Fruit fly (Drosophila melanogaster) whole organism, prepupa: ENCODE data around the gene PIG-K.

Source experiments
- Blimp-1 ChIP-seq: fragments of 200-800 bp; sonication (Bioruptor generic); optimal IDR thresholded peaks from 3 replicates; lab custom pipeline; 2017; ENCODE audit warnings: missing biosample characterization, missing genetic modification characterization, mild to moderate bottlenecking, moderate library complexity, missing genetic modification reagents
- CG10669 ChIP-seq: fragments of 200-800 bp; sonication (Bioruptor generic); optimal IDR thresholded peaks from 3 replicates; lab custom pipeline; 2018; ENCODE audit warnings: missing biosample characterization, mild to moderate bottlenecking, missing genetic modification characterization, moderate library complexity
- CG11294 ChIP-seq: fragments of 200-800 bp; sonication (Bioruptor generic); IDR thresholded peaks from 2 replicates; pipeline ENCODE4 v1.3.6; 2022; ENCODE audit warnings: missing biosample characterization, missing genetic modification characterization
- CG11762 ChIP-seq: fragments of 200-800 bp; sonication (Bioruptor generic); optimal IDR thresholded peaks from 3 replicates; lab custom pipeline; 2016; ENCODE audit warnings: missing biosample characterization, missing genetic modification characterization; ENCODE audit not compliant: insufficient read depth
- CG11902 ChIP-seq: fragments of 200-800 bp; sonication (Bioruptor generic); optimal IDR thresholded peaks from 3 replicates; lab custom pipeline; 2016; ENCODE audit warnings: missing biosample characterization, missing genetic modification characterization
- CG15336 ChIP-seq: fragments of 200-800 bp; sonication (Bioruptor generic); IDR thresholded peaks from 2 replicates; pipeline ENCODE4 v1.3.6; 2022; ENCODE audit warnings: missing biosample characterization, missing genetic modification characterization
- CG1621 ChIP-seq: fragments of 200-800 bp; sonication (Bioruptor generic); optimal IDR thresholded peaks from 3 replicates; lab custom pipeline; 2018; ENCODE audit warnings: missing biosample characterization, mild to moderate bottlenecking, missing genetic modification characterization
- CG16779 ChIP-seq: fragments of 200-800 bp; sonication (Bioruptor generic); optimal IDR thresholded peaks from 3 replicates; lab custom pipeline; 2017; ENCODE audit warnings: missing biosample characterization, mild to moderate bottlenecking, missing genetic modification characterization
- CG3032 ChIP-seq: fragments of 200-800 bp; optimal IDR thresholded peaks from 2 replicates; lab custom pipeline; 2019; ENCODE audit warnings: missing biosample characterization, mild to moderate bottlenecking, missing genetic modification characterization, moderate library complexity
- CG34406 ChIP-seq: fragments of 200-800 bp; sonication (Bioruptor generic); optimal IDR thresholded peaks from 3 replicates; lab custom pipeline; 2016; ENCODE audit warnings: missing biosample characterization, missing genetic modification characterization
- CG6163 ChIP-seq: fragments of 200-800 bp; sonication (Bioruptor generic); IDR thresholded peaks from 3 replicates; pipeline ENCODE4 v1.3.6; 2022; ENCODE audit warnings: missing biosample characterization, missing genetic modification characterization
- CG6792 ChIP-seq: fragments of 200-800 bp; sonication (Bioruptor generic); optimal IDR thresholded peaks from 3 replicates; lab custom pipeline; 2016; ENCODE audit warnings: missing biosample characterization, missing genetic modification characterization
- CG6854 ChIP-seq: fragments of 200-800 bp; sonication (Bioruptor generic); optimal IDR thresholded peaks from 2 replicates; lab custom pipeline; 2017; ENCODE audit warnings: missing biosample characterization, mild to moderate bottlenecking, missing genetic modification characterization
- CG8119 ChIP-seq: fragments of 200-800 bp; sonication (Bioruptor generic); IDR thresholded peaks from 3 replicates; pipeline ENCODE4 v1.3.6; 2022; ENCODE audit warnings: missing biosample characterization, missing genetic modification characterization
- CG8319 ChIP-seq: fragments of 200-800 bp; sonication (Bioruptor generic); optimal IDR thresholded peaks from 3 replicates; lab custom pipeline; 2016; ENCODE audit warnings: missing biosample characterization, missing genetic modification characterization
- CG9139 ChIP-seq: fragments of 200-800 bp; sonication (Bioruptor generic); optimal IDR thresholded peaks from 3 replicates; lab custom pipeline; 2017; ENCODE audit warnings: missing biosample characterization, mild to moderate bottlenecking, missing genetic modification characterization
- Eip78C ChIP-seq: fragments of 200-800 bp; sonication (Bioruptor generic); peaks from one replicate; lab custom pipeline; 2016; ENCODE audit warnings: missing biosample characterization, missing genetic modification characterization
- Gug ChIP-seq: fragments of 200-800 bp; sonication (Bioruptor generic); IDR thresholded peaks from 2 replicates; pipeline ENCODE4 v1.3.6; 2022; ENCODE audit warnings: missing biosample characterization, missing genetic modification characterization
- Hr38 ChIP-seq: sonication (Bioruptor generic); optimal IDR thresholded peaks from 2 replicates; lab custom pipeline; 2016; ENCODE audit warnings: missing biosample characterization, missing genetic modification characterization
- Hr39 ChIP-seq: fragments of 200-800 bp; sonication (Bioruptor generic); optimal IDR thresholded peaks from 2 replicates; lab custom pipeline; 2016; ENCODE audit warnings: missing biosample characterization, missing genetic modification characterization
- Hr4 ChIP-seq: fragments of 200-800 bp; sonication (Bioruptor generic); optimal IDR thresholded peaks from 3 replicates; lab custom pipeline; 2016; ENCODE audit warnings: missing biosample characterization, missing genetic modification characterization
- Lpt ChIP-seq: fragments of 200-800 bp; sonication (Bioruptor generic); optimal IDR thresholded peaks from 3 replicates; lab custom pipeline; 2016; ENCODE audit warnings: missing biosample characterization, missing genetic modification characterization
- OdsH ChIP-seq: fragments of 200-800 bp; sonication (Bioruptor generic); optimal IDR thresholded peaks from 3 replicates; lab custom pipeline; 2016; ENCODE audit warnings: missing biosample characterization, missing genetic modification characterization
- Smox ChIP-seq: fragments of 200-800 bp; sonication (Bioruptor generic); optimal IDR thresholded peaks from 3 replicates; lab custom pipeline; 2016; ENCODE audit warnings: missing biosample characterization, missing genetic modification characterization
- achi ChIP-seq: fragments of 200-800 bp; sonication (Bioruptor generic); optimal IDR thresholded peaks from 3 replicates; lab custom pipeline; 2016; ENCODE audit warnings: missing biosample characterization, missing genetic modification characterization
- cyc ChIP-seq: fragments of 200-800 bp; sonication (Bioruptor generic); optimal IDR thresholded peaks from 3 replicates; lab custom pipeline; 2016; ENCODE audit warnings: missing biosample characterization, missing genetic modification characterization
- dsx ChIP-seq: fragments of 200-800 bp; optimal IDR thresholded peaks from 3 replicates; lab custom pipeline; 2019; ENCODE audit warnings: missing biosample characterization, mild to moderate bottlenecking, missing genetic modification characterization, moderate library complexity; ENCODE audit not compliant: poor library complexity, severe bottlenecking
- eg ChIP-seq: fragments of 200-800 bp; sonication (Bioruptor generic); IDR thresholded peaks from 3 replicates; pipeline ENCODE4 v1.3.6; 2022; ENCODE audit warnings: missing biosample characterization, missing genetic modification characterization
- esn ChIP-seq: fragments of 200-800 bp; sonication (Bioruptor generic); optimal IDR thresholded peaks from 2 replicates; lab custom pipeline; 2016; ENCODE audit warnings: missing biosample characterization, mild to moderate bottlenecking, missing genetic modification characterization, moderate library complexity
- fkh ChIP-seq: fragments of 200-800 bp; sonication (Bioruptor generic); optimal IDR thresholded peaks from 3 replicates; lab custom pipeline; 2017; ENCODE audit warnings: missing biosample characterization, mild to moderate bottlenecking, missing genetic modification characterization, moderate library complexity
- lz ChIP-seq: fragments of 200-800 bp; sonication (Bioruptor generic); optimal IDR thresholded peaks from 3 replicates; lab custom pipeline; 2016; ENCODE audit warnings: missing biosample characterization, missing genetic modification characterization
- net ChIP-seq: fragments of 200-800 bp; sonication (Bioruptor generic); optimal IDR thresholded peaks from 3 replicates; lab custom pipeline; 2016; ENCODE audit warnings: missing biosample characterization, missing genetic modification characterization
- ss ChIP-seq, 2 experiments: fragments of 200-800 bp; sonication (Bioruptor generic); optimal IDR thresholded peaks; 2 replicates in 1 of 2; 3 replicates in 1 of 2; lab custom pipeline; 2017 to 2018; ENCODE audit warnings: mild to moderate bottlenecking in 2 of 2, missing biosample characterization in 2 of 2, missing genetic modification characterization in 2 of 2, moderate library complexity in 1 of 2
- svp ChIP-seq: fragments of 200-800 bp; sonication (Bioruptor generic); peaks from one replicate; lab custom pipeline; 2016; ENCODE audit warnings: missing biosample characterization, missing genetic modification characterization
- topi ChIP-seq: fragments of 200-800 bp; sonication (Bioruptor generic); optimal IDR thresholded peaks from 3 replicates; lab custom pipeline; 2016; ENCODE audit warnings: missing biosample characterization, missing genetic modification characterization
- vri ChIP-seq: fragments of 200-800 bp; sonication (Bioruptor generic); optimal IDR thresholded peaks from 3 replicates; lab custom pipeline; 2016; ENCODE audit warnings: missing biosample characterization, mild to moderate bottlenecking, missing genetic modification characterization

PIG-K gene

dm6 chrX:2036800-2037488, 27.8 kb upstream of the PIG-K start (continued):
- TF ChIP-seq CG8319 (GFP tag; lab: Kevin White, UChicago) (no peak), esn (GFP tag; lab: Kevin White, UChicago) (peak; percentile 61), Hr38 (GFP tag; lab: Kevin White, UChicago) (no peak), Eip78C (GFP tag; lab: Kevin White, UChicago) (peak; percentile 81), CG6163 (GFP tag; lab: Robert Waterston, UW) (no peak), topi (GFP tag; lab: Kevin White, UChicago) (peak; percentile 40), CG1621 (tag; lab: Kevin White, UChicago) (no peak), Gug (no peak), Blimp-1 (GFP tag; lab: Kevin White, UChicago) (peak; percentile 7), net (GFP tag; lab: Kevin White, UChicago) (no peak), cyc (GFP tag; lab: Kevin White, UChicago) (peak; percentile 21), Hr39 (peak; percentile 28), Hr4 (GFP tag; lab: Kevin White, UChicago) (peak; percentile 59), achi (GFP tag; lab: Kevin White, UChicago) (peak; percentile 8), CG11762 (GFP tag; lab: Kevin White, UChicago) (no peak), CG10669 (no peak), fkh (GFP tag; lab: Kevin White, UChicago) (no peak), CG9139 (no peak), ss (GFP tag; optimal IDR thresholded peaks at IDR 0.05; lab: Kevin White, UChicago) (no peak), CG16779 (no peak), CG11902 (GFP tag; lab: Kevin White, UChicago) (no peak), CG15336 (GFP tag; lab: Robert Waterston, UW) (peak; percentile 24; the same call in 1 of the 2 replicates), CG34406 (GFP tag; lab: Kevin White, UChicago) (peak; percentile 3), OdsH (GFP tag; lab: Kevin White, UChicago) (peak; percentile 34), vri (GFP tag; lab: Kevin White, UChicago) (no peak), CG8119 (GFP tag; lab: Robert Waterston, UW) (peak; percentile 38; the same call in 1 of the 3 replicates), dsx (GFP tag; lab: Kevin White, UChicago) (no peak), CG6854 (GFP tag; lab: Kevin White, UChicago) (peak; percentile 38), CG3032 (tag; lab: Kevin White, UChicago) (no peak)
- TF ChIP-seq, all 60 proteins: peak for 30

DNA sequence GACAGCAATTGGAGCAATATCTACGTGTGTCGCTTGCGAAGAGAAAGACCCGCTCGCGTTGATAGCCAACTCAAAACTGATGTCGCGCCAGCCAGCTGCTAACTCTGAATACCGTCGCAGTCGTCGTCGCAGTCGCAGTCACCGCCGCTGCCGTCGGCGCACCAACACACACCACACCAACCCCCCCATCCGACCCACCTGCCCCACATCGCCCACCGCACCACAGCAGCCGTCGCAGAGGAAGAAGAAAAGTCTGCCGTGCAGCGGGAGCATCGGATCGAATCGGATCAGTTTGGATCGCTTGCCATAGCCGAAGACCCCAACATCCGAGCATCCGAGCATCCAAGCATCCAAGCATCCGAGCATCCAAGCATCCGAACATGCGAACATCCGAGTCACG, 27.2 kb upstream of the PIG-K start:
- TF ChIP-seq CG6792 (no peak), CG15336 (GFP tag; lab: Robert Waterston, UW) (no peak; the same call in 1 of the 2 replicates), topi (GFP tag; lab: Kevin White, UChicago) (no peak), CG6854 (GFP tag; lab: Kevin White, UChicago) (peak; percentile 53), Gug (no peak), lz (no peak), CG9139 (peak; percentile 13), eg (GFP tag; lab: Robert Waterston, UW) (peak; percentile 40; the same call in 1 of the 3 replicates), net (GFP tag; lab: Kevin White, UChicago) (peak; percentile 22), Smox (no peak), CG6163 (GFP tag; lab: Robert Waterston, UW) (peak; percentile 37; the same call in 1 of the 3 replicates), ss (GFP tag; optimal IDR thresholded peaks at IDR 0.05; lab: Kevin White, UChicago) (peak in 1 of 2 experiments; percentile 20), Eip78C (GFP tag; lab: Kevin White, UChicago) (peak; percentile 7)

DNA sequence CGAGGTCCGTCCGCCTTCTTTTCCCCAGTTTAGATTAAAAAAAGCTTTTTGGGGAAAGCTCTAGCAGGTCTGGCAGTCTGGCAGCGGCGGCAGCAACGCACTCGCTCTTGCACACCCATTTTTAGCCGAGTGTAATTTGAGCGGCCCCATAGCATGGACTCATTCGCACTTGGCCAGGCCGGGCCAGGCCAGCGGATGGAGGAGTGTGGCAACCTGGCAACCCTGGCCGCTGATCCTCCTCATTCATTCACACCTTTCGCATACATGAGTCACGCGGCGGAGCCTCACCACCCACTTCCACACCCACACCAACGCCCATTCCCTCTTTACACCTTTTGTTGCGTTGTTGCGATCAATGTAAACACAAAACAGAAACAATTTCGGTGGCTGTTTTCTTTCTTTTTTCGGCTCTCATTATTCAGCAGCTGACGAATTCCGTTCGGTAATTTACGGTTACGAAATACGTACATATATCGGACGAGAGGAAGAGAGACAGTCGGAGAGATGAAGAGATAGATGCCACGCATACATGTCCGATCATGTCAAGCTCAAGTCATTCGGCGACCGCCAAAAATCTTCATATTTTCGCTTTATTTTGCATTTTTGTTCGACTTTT, 23.8 kb upstream of the PIG-K start:
- TF ChIP-seq svp (GFP tag; lab: Kevin White, UChicago), result peak; percentile 66
- no peak for TF ChIP-seq CG11294
- no peak for TF ChIP-seq eg (GFP tag; lab: Robert Waterston, UW)
- peak; percentile 87 for TF ChIP-seq vri (GFP tag; lab: Kevin White, UChicago)
- 0 out of 2 replicates have a peak, but pooled peaks have one; percentile 10 for TF ChIP-seq CG15336 (GFP tag; lab: Robert Waterston, UW)
- TF ChIP-seq Eip78C (GFP tag; lab: Kevin White, UChicago), result peak; percentile 37
- peak; percentile 45 for TF ChIP-seq fkh (GFP tag; lab: Kevin White, UChicago)
- TF ChIP-seq Lpt (GFP tag; lab: Kevin White, UChicago), result no peak
- TF ChIP-seq CG6854 (GFP tag; lab: Kevin White, UChicago), result no peak
